Worm (Caenorhabditis elegans) whole organism, midembryonic: ENCODE results near the gene T25D3.4.

Experiments used
- T22C8.4 ChIP-seq: fragments of 200-800 bp; sonication (Bioruptor generic); IDR thresholded peaks from 2 replicates; pipeline ENCODE4 v1.3.6; 2022; ENCODE audit warnings: missing genetic modification characterization, missing compliant biosample characterization
- cog-1 ChIP-seq: sonication (generic microtip); optimal IDR thresholded peaks from 2 replicates; lab custom pipeline; 2016; ENCODE audit warnings: missing genetic modification characterization, missing compliant biosample characterization
- flt-1 ChIP-seq: fragments of 200-800 bp; sonication (Bioruptor generic); IDR thresholded peaks from 2 replicates; pipeline ENCODE4 v1.3.6; 2022; ENCODE audit warnings: missing genetic modification characterization, missing compliant biosample characterization
- klf-2 ChIP-seq: fragments of 200-800 bp; sonication (Bioruptor generic); conservative IDR thresholded peaks from 2 replicates; pipeline ENCODE4 v1.3.6; 2022; ENCODE audit warnings: missing genetic modification reagents, missing genetic modification characterization, missing compliant biosample characterization
- med-1 ChIP-seq: sonication (generic microtip); optimal IDR thresholded peaks from 2 replicates; lab custom pipeline; 2017; ENCODE audit warnings: missing genetic modification characterization, mild to moderate bottlenecking, missing compliant biosample characterization, antibody characterized with exemption, missing genetic modification reagents; ENCODE audit not compliant: insufficient read depth
- ref-1 ChIP-seq: fragments of 200-800 bp; sonication (Bioruptor generic); conservative IDR thresholded peaks from 2 replicates; pipeline ENCODE4 v1.3.6; 2022; ENCODE audit warnings: missing genetic modification reagents, missing genetic modification characterization, missing compliant biosample characterization
- tab-1 ChIP-seq: fragments of 200-800 bp; sonication (Bioruptor generic); IDR thresholded peaks from 2 replicates; pipeline ENCODE4 v1.3.6; 2022; ENCODE audit warnings: missing genetic modification characterization, missing compliant biosample characterization
- ztf-23 ChIP-seq: fragments of 200-800 bp; sonication (Bioruptor generic); IDR thresholded peaks from 2 replicates; pipeline ENCODE4 v1.3.6; 2022; ENCODE audit warnings: missing genetic modification reagents, missing genetic modification characterization, missing compliant biosample characterization
- ztf-29 ChIP-seq: fragments of 200-800 bp; sonication (Bioruptor generic); IDR thresholded peaks from 2 replicates; pipeline ENCODE4 v1.3.6; 2022; ENCODE audit warnings: missing genetic modification reagents, missing genetic modification characterization, missing compliant biosample characterization

ce11 chrII:105889-106288, 41.1 kb upstream of the T25D3.4 start, which contains the start of gene txt-1:
- TF ChIP-seq klf-2 (GFP tag; lab: Robert Waterston, UW) (no peak), med-1 (GFP tag; lab: Kevin White, UChicago) (no peak), cog-1 (tag; lab: Kevin White, UChicago) (no peak), flt-1 (GFP tag; lab: Robert Waterston, UW) (no peak), ztf-29 (no peak), ztf-23 (GFP tag; lab: Robert Waterston, UW) (no peak), T22C8.4 (GFP tag; lab: Robert Waterston, UW) (no peak), ref-1 (no peak), tab-1 (GFP tag; lab: Robert Waterston, UW) (no peak)
